Fruit fly (Drosophila melanogaster): ENCODE measurements around the gene CG33272.

DNA sequence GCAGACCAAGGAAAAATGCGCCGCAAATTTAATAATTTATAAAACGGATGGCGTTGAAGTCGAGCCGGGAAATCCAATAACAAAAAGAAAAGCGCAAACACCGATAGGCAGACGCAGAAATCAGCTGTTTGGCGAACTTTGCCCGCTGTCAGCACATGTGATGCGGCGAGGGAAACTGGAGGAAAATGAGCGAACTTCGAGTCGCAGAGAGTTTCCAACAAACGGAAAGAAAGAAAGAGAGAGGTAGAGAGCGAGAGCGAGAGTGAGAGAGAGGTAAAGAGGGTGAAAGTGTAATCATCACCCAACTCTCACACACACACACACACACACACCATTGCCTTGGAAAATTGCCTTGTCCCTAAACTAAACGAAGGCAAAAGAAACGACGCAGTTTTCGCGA, 46.8 kb upstream of the CG33272 start:
- TF ChIP-seq sisA (GFP tag; IDR thresholded peaks at IDR 0.05): no peak
- no peak for TF ChIP-seq gfzf (GFP tag; optimal IDR thresholded peaks at IDR 0.05)
- TF ChIP-seq br (optimal IDR thresholded peaks at IDR 0.05): no peak
